Fruit fly (Drosophila melanogaster) whole organism, embryonic: ENCODE data around the gene CG14062.

Source experiments
- ATbp ChIP-seq: fragments of 200-800 bp; sonication (Bioruptor generic); optimal IDR thresholded peaks from 2 replicates; lab custom pipeline; 2017; ENCODE audit warnings: missing biosample characterization, mild to moderate bottlenecking, missing genetic modification characterization, missing genetic modification reagents
- Ada2b ChIP-seq: fragments of 200-800 bp; sonication (Bioruptor generic); IDR thresholded peaks from 2 replicates; pipeline ENCODE4 v1.3.6; 2022; ENCODE audit warnings: missing biosample characterization, missing genetic modification characterization
- CG10209 ChIP-seq: fragments of 200-800 bp; sonication (Bioruptor generic); optimal IDR thresholded peaks from 3 replicates; lab custom pipeline; 2017; ENCODE audit warnings: missing biosample characterization, mild to moderate bottlenecking, missing genetic modification characterization, missing genetic modification reagents
- CG10959 ChIP-seq: fragments of 200-800 bp; sonication (Bioruptor generic); IDR thresholded peaks from 2 replicates; pipeline ENCODE4 v1.3.6; 2022; ENCODE audit warnings: missing biosample characterization, missing genetic modification characterization
- CG10979 ChIP-seq: fragments of 200-800 bp; sonication (Bioruptor generic); optimal IDR thresholded peaks from 2 replicates; lab custom pipeline; 2018; ENCODE audit warnings: missing biosample characterization, mild to moderate bottlenecking, missing genetic modification characterization, moderate library complexity
- CG11504 ChIP-seq: fragments of 200-800 bp; sonication (Bioruptor generic); optimal IDR thresholded peaks from 3 replicates; lab custom pipeline; 2019; ENCODE audit warnings: missing biosample characterization, mild to moderate bottlenecking, missing genetic modification characterization, moderate library complexity
- CG12391 ChIP-seq: fragments of 200-800 bp; sonication (Bioruptor generic); optimal IDR thresholded peaks from 3 replicates; lab custom pipeline; 2018; ENCODE audit warnings: missing biosample characterization, mild to moderate bottlenecking, missing genetic modification characterization, moderate library complexity
- CG13424 ChIP-seq: fragments of 200-800 bp; sonication (Bioruptor generic); optimal IDR thresholded peaks from 2 replicates; lab custom pipeline; 2019; ENCODE audit warnings: missing biosample characterization, mild to moderate bottlenecking, missing genetic modification characterization, moderate library complexity
- CG17359 ChIP-seq: fragments of 200-800 bp; sonication (Bioruptor generic); optimal IDR thresholded peaks from 3 replicates; lab custom pipeline; 2018; ENCODE audit warnings: missing biosample characterization, mild to moderate bottlenecking, missing genetic modification characterization, moderate library complexity
- CG17361 ChIP-seq: fragments of 200-800 bp; sonication (Bioruptor generic); IDR thresholded peaks from 3 replicates; pipeline ENCODE4 v1.3.6; 2022; ENCODE audit warnings: missing biosample characterization, missing genetic modification characterization
- CG17385 ChIP-seq: fragments of 200-800 bp; sonication (Bioruptor generic); optimal IDR thresholded peaks from 3 replicates; lab custom pipeline; 2018; ENCODE audit warnings: missing biosample characterization, mild to moderate bottlenecking, missing genetic modification characterization
- CG18599 ChIP-seq: fragments of 200-800 bp; sonication (Bioruptor generic); optimal IDR thresholded peaks from 3 replicates; lab custom pipeline; 2017; ENCODE audit warnings: missing biosample characterization, missing genetic modification characterization, mild to moderate bottlenecking, moderate library complexity, missing genetic modification reagents
- CG2678 ChIP-seq: fragments of 200-800 bp; sonication (Bioruptor generic); optimal IDR thresholded peaks from 3 replicates; lab custom pipeline; 2019; ENCODE audit warnings: missing biosample characterization, mild to moderate bottlenecking, missing genetic modification characterization, moderate library complexity
- CG2712 ChIP-seq: fragments of 200-800 bp; optimal IDR thresholded peaks from 3 replicates; lab custom pipeline; 2019; ENCODE audit warnings: missing biosample characterization, mild to moderate bottlenecking, missing genetic modification characterization, moderate library complexity
- CG31441 ChIP-seq: fragments of 200-800 bp; sonication (Bioruptor generic); IDR thresholded peaks from 2 replicates; pipeline ENCODE4 v1.3.6; 2022; ENCODE audit warnings: missing biosample characterization, missing genetic modification characterization
- CG4424 ChIP-seq: fragments of 200-800 bp; sonication (Bioruptor generic); optimal IDR thresholded peaks from 3 replicates; lab custom pipeline; 2016; ENCODE audit warnings: missing biosample characterization, missing genetic modification characterization
- CG7839 ChIP-seq: fragments of 200-800 bp; sonication (Bioruptor generic); optimal IDR thresholded peaks from 3 replicates; lab custom pipeline; 2018; ENCODE audit warnings: missing biosample characterization, mild to moderate bottlenecking, missing genetic modification characterization, moderate library complexity
- CG7928 ChIP-seq: fragments of 200-800 bp; sonication (Bioruptor generic); optimal IDR thresholded peaks from 2 replicates; lab custom pipeline; 2017; ENCODE audit warnings: missing biosample characterization, mild to moderate bottlenecking, missing genetic modification characterization
- CG8359 ChIP-seq: fragments of 200-800 bp; sonication (Bioruptor generic); optimal IDR thresholded peaks from 2 replicates; lab custom pipeline; 2017; ENCODE audit warnings: missing biosample characterization, mild to moderate bottlenecking, missing genetic modification characterization, borderline replicate concordance
- CG9797 ChIP-seq: fragments of 200-800 bp; sonication (Bioruptor generic); optimal IDR thresholded peaks from 3 replicates; lab custom pipeline; 2018; ENCODE audit warnings: missing biosample characterization, mild to moderate bottlenecking, missing genetic modification characterization
- Drgx ChIP-seq: fragments of 200-800 bp; sonication (Bioruptor generic); IDR thresholded peaks from 2 replicates; pipeline ENCODE4 v1.3.6; 2022; ENCODE audit warnings: missing biosample characterization, missing genetic modification characterization
- Ets65A ChIP-seq: fragments of 200-800 bp; sonication (Bioruptor generic); peaks from one replicate; lab custom pipeline; 2016; ENCODE audit warnings: missing biosample characterization, missing genetic modification characterization
- Ets97D ChIP-seq: fragments of 200-800 bp; sonication (Bioruptor generic); optimal IDR thresholded peaks from 3 replicates; lab custom pipeline; 2016; ENCODE audit warnings: missing biosample characterization, missing genetic modification characterization
- HLH54F ChIP-seq: fragments of 200-800 bp; sonication (Bioruptor generic); optimal IDR thresholded peaks from 3 replicates; lab custom pipeline; 2016; ENCODE audit warnings: missing biosample characterization, missing genetic modification characterization
- HmgZ ChIP-seq: fragments of 200-800 bp; sonication (Bioruptor generic); optimal IDR thresholded peaks from 2 replicates; lab custom pipeline; 2018; ENCODE audit warnings: missing biosample characterization, mild to moderate bottlenecking, missing genetic modification characterization
- Hr51 ChIP-seq, 2 experiments: fragments of 200-800 bp; sonication (Bioruptor generic); optimal IDR thresholded peaks; 2 replicates in 1 of 2; 3 replicates in 1 of 2; lab custom pipeline; 2016 to 2018; ENCODE audit warnings: missing biosample characterization in 2 of 2, missing genetic modification characterization in 2 of 2, mild to moderate bottlenecking in 1 of 2, moderate library complexity in 1 of 2
- Hsf ChIP-seq: fragments of 200-800 bp; sonication (Bioruptor generic); optimal IDR thresholded peaks from 3 replicates; lab custom pipeline; 2016; ENCODE audit warnings: missing biosample characterization, missing genetic modification characterization
- Myb ChIP-seq: fragments of 200-800 bp; sonication (Bioruptor generic); optimal IDR thresholded peaks from 2 replicates; lab custom pipeline; 2016; ENCODE audit warnings: missing biosample characterization, missing genetic modification characterization
- Pdp1 ChIP-seq, 2 experiments: fragments of 200-800 bp; sonication (Bioruptor generic); optimal IDR thresholded peaks; 3 replicates each; lab custom pipeline; 2016; ENCODE audit warnings: missing biosample characterization in 2 of 2, missing genetic modification characterization in 2 of 2, mild to moderate bottlenecking in 1 of 2, moderate library complexity in 1 of 2
- Ptx1 ChIP-seq: fragments of 200-800 bp; sonication (Bioruptor generic); IDR thresholded peaks from 2 replicates; pipeline ENCODE4 v1.3.6; 2022; ENCODE audit warnings: missing biosample characterization, missing genetic modification characterization
- Sox102F ChIP-seq: fragments of 200-800 bp; sonication (Bioruptor generic); optimal IDR thresholded peaks from 2 replicates; lab custom pipeline; 2018; ENCODE audit warnings: missing biosample characterization, mild to moderate bottlenecking, missing genetic modification characterization, moderate library complexity
- Tbp ChIP-seq: fragments of >200 bp; optimal IDR thresholded peaks from 2 replicates; lab custom pipeline; 2018; ENCODE audit warnings: missing biosample characterization, missing genetic modification characterization
- Xbp1 ChIP-seq: fragments of 200-800 bp; sonication (Bioruptor generic); optimal IDR thresholded peaks from 3 replicates; lab custom pipeline; 2016; ENCODE audit warnings: missing biosample characterization, mild to moderate bottlenecking, missing genetic modification characterization
- aop ChIP-seq: fragments of 200-800 bp; sonication (Bioruptor generic); IDR thresholded peaks from 2 replicates; pipeline ENCODE4 v1.3.6; 2022; ENCODE audit warnings: missing biosample characterization, missing genetic modification characterization
- bsh ChIP-seq, 2 experiments: fragments of 200-800 bp; sonication (Bioruptor generic); optimal IDR thresholded peaks; 2 replicates each; lab custom pipeline; 2017 to 2018; ENCODE audit warnings: mild to moderate bottlenecking in 2 of 2, missing biosample characterization in 2 of 2, missing genetic modification characterization in 2 of 2, moderate library complexity in 1 of 2
- gem ChIP-seq: fragments of 200-800 bp; sonication (Bioruptor generic); optimal IDR thresholded peaks from 2 replicates; lab custom pipeline; 2019; ENCODE audit warnings: missing biosample characterization, mild to moderate bottlenecking, missing genetic modification characterization, moderate library complexity
- grau ChIP-seq: fragments of 200-800 bp; optimal IDR thresholded peaks from 3 replicates; lab custom pipeline; 2019; ENCODE audit warnings: missing biosample characterization, mild to moderate bottlenecking, missing genetic modification characterization, moderate library complexity
- p53 ChIP-seq: fragments of 200-800 bp; sonication (Bioruptor generic); optimal IDR thresholded peaks from 2 replicates; lab custom pipeline; 2016; ENCODE audit warnings: missing biosample characterization, missing genetic modification characterization
- pho ChIP-seq: fragments of 200-800 bp; sonication (Bioruptor generic); optimal IDR thresholded peaks from 2 replicates; lab custom pipeline; 2016; ENCODE audit warnings: missing biosample characterization, missing genetic modification characterization
- row ChIP-seq: fragments of 200-800 bp; sonication (Bioruptor generic); IDR thresholded peaks from 3 replicates; pipeline ENCODE4 v1.3.6; 2022; ENCODE audit warnings: missing biosample characterization, missing genetic modification characterization
- schlank ChIP-seq: fragments of 200-800 bp; sonication (Bioruptor generic); optimal IDR thresholded peaks from 2 replicates; lab custom pipeline; 2018; ENCODE audit warnings: missing biosample characterization, mild to moderate bottlenecking, missing genetic modification characterization
- sens ChIP-seq: fragments of 200-800 bp; sonication (Bioruptor generic); peaks from one replicate; lab custom pipeline; 2016; ENCODE audit warnings: missing biosample characterization, missing genetic modification characterization
- sr ChIP-seq: fragments of 200-800 bp; sonication (Bioruptor generic); IDR thresholded peaks from 3 replicates; pipeline ENCODE4 v1.3.6; 2022; ENCODE audit warnings: missing biosample characterization, missing genetic modification characterization

Gene CG14062

dm6 chr3R:28629186-28629979, 13.3 kb downstream of the CG14062 start (continued):
- no peak for TF ChIP-seq pho
- TF ChIP-seq CG7928 (GFP tag; lab: Kevin White, UChicago) = no peak
- no peak for TF ChIP-seq Tbp (GFP tag; lab: Kevin White, UChicago)
- no peak for TF ChIP-seq HLH54F
- TF ChIP-seq Xbp1 (GFP tag; lab: Kevin White, UChicago) = no peak
- TF ChIP-seq schlank = no peak

- TF ChIP-seq CG17361 (GFP tag; lab: Robert Waterston, UW) (0 out of 3 replicates have a peak, but pooled peaks have one; percentile 61), Pdp1 (GFP tag; optimal IDR thresholded peaks at IDR 0.05; lab: Kevin White, UChicago) (peak in 1 of 2 experiments; percentile 8), ATbp (GFP tag; lab: Kevin White, UChicago) (peak; percentile 5), HmgZ (tag; lab: Kevin White, UChicago) (no peak), Ets97D (GFP tag; lab: Kevin White, UChicago) (no peak), Myb (GFP tag; lab: Kevin White, UChicago) (no peak), Ets65A (GFP tag; lab: Kevin White, UChicago) (peak; percentile 45)
Measured at dm6 chr3R:28628696-28629095, 14.0 kb downstream of the CG14062 start.

DNA sequence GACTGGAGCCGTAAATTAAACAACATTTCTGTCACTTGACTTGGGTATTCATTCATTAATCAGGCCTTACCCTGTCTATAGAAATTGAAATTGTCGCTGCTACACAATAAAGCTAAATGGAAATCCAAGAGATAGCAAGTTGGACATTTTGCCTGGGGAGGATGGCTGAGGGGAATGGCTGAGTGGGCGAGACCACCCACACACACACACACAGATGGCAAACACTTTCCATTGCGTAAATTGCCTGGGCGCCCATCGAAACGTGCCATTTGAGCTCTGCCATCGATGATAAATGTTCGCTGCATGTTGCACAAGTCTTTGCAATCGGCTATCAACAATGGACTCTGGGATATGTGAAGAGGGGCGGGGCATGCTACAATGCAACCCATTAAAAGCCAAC, 15.4 kb downstream of the CG14062 start:
- TF ChIP-seq CG10979 (no peak), sr (GFP tag; lab: Robert Waterston, UW) (peak; percentile 92)
- TF ChIP-seq, all 482 proteins: peak for 1

DNA sequence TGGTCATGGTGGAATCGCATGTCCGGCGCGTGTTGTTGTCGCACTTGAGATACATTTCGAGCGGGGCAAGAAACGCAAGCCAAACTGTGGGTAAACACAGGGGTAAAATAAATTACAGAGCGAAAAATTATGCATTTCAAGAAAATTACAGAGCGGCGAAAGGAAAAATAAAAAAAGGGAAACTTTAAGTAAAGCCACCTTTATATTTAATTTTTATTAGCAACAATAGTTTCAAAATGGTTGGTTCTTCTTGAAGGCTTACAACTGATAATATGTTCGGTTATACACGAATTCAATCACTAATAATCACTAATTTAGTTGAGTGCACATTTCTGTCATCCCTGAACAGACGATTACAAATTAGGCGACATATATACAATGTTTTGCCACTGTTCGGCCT, 19.1 kb downstream of the CG14062 start:
- TF ChIP-seq bsh (GFP tag; optimal IDR thresholded peaks at IDR 0.05; lab: Kevin White, UChicago) (peak in 1 of 2 experiments; percentile 33), CG10209 (GFP tag; lab: Kevin White, UChicago) (peak; percentile 12), Hsf (peak; percentile 20), Sox102F (peak; percentile 38), CG31441 (GFP tag; lab: Robert Waterston, UW) (peak; percentile 50; the same call in 1 of the 2 replicates), Ptx1 (GFP tag; lab: Robert Waterston, UW) (peak; percentile 46), CG18599 (GFP tag; lab: Kevin White, UChicago) (no peak), p53 (GFP tag; lab: Kevin White, UChicago) (no peak), CG4424 (GFP tag; lab: Kevin White, UChicago) (peak; percentile 7), CG9797 (GFP tag; lab: Kevin White, UChicago) (no peak), CG2678 (tag; lab: Kevin White, UChicago) (peak; percentile 35), Xbp1 (GFP tag; lab: Kevin White, UChicago) (peak; percentile 18), sens (GFP tag; lab: Kevin White, UChicago) (peak; percentile 83), CG17359 (tag; lab: Kevin White, UChicago) (peak; percentile 36), CG7839 (tag; lab: Kevin White, UChicago) (peak; percentile 53), CG8359 (GFP tag; lab: Kevin White, UChicago) (no peak), CG13424 (tag; lab: Kevin White, UChicago) (peak; percentile 39), CG10979 (peak; percentile 22), CG10959 (no peak), Hr51 (GFP tag; optimal IDR thresholded peaks at IDR 0.05; lab: Kevin White, UChicago) (peak in 1 of 2 experiments; percentile 59), CG2712 (tag; lab: Kevin White, UChicago) (peak; percentile 35), CG17361 (GFP tag; lab: Robert Waterston, UW) (0 out of 3 replicates have a peak, but pooled peaks have one; percentile 28), row (GFP tag; lab: Robert Waterston, UW) (peak; percentile 51; the same call in 2 of the 3 replicates), Drgx (GFP tag; lab: Robert Waterston, UW) (peak; percentile 60), gem (tag; lab: Kevin White, UChicago) (peak; percentile 57), aop (GFP tag; lab: Robert Waterston, UW) (no peak), Ada2b (no peak), grau (tag; lab: Kevin White, UChicago) (peak; percentile 33), CG11504 (tag; lab: Kevin White, UChicago) (peak; percentile 62), CG12391 (peak; percentile 37), CG17385 (peak; percentile 2)
